Fruit fly (Drosophila melanogaster) ovary, adult (tissue): Measurements from ENCODE around the gene CG33483.

Experiments
- CG17801 ChIP-seq: fragments of 200-800 bp; optimal IDR thresholded peaks from 2 replicates; lab custom pipeline; 2019; ENCODE audit warnings: missing biosample characterization, mild to moderate bottlenecking, missing genetic modification characterization, moderate library complexity; ENCODE audit not compliant: partially characterized antibody

Gene CG33483

DNA sequence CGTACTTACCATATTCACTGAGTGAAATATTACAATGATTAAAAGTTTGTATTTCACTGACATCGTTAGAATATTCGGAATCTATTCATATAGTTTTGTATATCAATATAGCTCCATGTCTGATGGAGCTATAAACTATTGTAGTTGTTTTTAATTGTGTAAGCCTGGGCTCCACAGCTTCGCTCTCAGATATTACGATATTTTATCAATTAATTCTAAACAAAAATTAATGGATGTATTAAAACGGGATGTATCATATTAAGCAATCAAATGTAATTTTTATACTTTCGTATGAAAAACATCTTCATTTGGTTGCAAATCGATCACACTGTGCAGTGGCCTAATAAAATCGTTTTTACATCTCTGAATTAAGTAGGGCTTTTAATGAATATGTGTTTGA is at the start of gene CG33483:
CG33483 (minus strand) TSS at position 101 of the 400 bp plus-strand sequence.
- TF ChIP-seq CG17801, result no peak

DNA sequence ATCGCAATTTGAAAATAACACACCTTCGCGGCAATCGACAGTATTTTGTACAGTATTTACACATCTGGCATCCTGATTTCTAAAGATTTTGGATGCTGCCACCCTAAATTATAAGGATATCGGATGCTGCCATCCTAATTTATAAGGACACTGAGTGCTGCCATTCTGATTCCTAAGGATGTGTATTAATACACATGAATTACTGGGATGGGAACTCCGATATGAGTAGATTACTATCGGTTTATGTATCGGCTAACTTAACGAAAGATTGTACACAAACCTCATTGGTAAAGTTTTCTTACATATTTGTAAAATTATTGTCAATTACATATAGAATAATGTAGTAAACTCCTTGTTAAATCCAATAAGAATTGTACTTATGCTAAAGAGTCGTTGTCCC is 44.4 kb upstream of the CG33483 start:
- TF ChIP-seq CG17801, result no peak

DNA sequence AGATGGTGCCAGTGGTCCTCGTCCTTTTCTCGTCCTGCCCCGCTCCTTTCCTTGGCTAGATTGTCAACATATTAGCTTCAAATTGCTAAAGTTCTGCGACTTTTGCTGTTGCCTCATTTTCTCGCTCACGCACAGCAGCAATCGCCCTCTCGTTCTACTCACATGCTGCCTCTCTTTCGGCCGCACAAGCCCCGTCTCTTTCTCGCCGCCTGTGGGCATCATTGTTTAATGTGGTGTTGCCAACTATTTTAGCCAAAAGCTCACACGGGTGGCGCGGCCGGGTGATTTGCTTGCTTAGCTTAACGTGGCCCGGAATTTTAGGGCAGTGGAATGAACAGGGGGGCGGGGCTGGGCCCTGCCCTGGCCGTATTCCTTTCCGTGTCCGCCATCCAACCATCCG is 38.3 kb upstream of the CG33483 start:
- no peak for TF ChIP-seq CG17801

DNA sequence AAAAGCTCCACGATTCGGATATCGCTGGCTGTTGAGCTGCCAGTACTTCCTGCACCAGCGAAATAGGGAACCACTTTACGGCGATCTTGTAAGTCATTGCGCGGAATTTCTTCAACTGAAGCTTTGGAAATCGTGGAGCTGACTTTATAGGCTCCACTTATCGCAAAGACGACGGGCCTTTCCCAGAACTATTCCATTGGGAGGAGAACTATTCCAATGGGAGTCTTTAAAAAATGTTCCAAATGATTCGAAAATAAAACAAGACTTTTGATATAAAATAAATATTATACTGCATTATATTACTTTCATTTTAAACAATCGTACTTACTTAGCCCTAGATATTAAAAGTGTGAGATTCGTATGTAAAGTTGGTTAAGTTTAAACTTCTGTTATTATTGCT is 35.0 kb upstream of the CG33483 start, which contains the start of gene CG15550:
CG15550 (minus strand) TSS at position 101 of the 400 bp plus-strand sequence.
- no peak for TF ChIP-seq CG17801

DNA sequence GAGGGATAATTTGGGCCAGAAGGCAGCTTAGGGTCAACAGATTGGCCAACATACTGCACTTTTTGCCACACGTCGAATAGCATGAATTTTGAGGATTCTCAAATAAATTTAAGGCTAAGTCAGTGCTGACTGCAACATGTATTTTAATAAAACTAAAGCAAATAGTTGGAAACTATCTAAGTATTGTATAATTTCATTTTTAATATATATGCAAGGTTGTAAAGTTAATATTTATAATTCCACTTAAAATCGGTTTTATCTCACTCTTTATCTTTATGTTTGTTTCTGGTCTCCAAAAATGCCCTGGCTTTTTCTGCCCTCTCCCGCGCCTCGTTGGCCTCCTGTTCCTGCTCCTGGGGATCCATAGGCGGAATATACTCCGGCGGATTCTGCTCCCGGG is 34.4 kb upstream of the CG33483 start, which contains the start of gene CG15549:
CG15549 (minus strand) TSS at position 101 of the 400 bp plus-strand sequence.
- TF ChIP-seq CG17801, result no peak

DNA sequence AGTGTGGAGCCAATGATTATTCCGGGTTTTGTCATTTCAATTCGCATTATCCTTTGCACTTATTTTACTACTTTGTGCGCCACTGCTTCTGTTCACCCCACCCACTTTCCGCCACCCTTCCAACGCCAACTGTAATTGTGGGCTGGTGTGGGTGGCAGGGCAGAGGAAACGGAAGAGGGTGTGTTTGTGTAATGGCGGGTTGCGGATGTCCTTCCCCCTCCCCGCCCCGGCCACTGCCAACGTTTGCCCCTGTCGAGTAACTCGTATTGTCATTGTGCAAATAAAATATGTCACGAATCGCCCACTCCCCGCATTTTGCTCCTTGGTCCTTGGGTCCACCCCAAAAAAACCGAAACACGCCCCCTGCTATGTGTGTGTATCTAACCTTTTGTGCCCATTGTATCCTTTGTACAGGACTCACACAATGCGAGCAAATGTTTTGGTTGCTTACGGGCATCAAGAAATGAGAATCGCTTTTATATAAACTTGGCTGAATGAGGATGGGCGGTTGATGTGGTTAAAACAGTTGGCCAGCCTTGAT is 32.0 kb upstream of the CG33483 start:
- TF ChIP-seq CG17801, result no peak

DNA sequence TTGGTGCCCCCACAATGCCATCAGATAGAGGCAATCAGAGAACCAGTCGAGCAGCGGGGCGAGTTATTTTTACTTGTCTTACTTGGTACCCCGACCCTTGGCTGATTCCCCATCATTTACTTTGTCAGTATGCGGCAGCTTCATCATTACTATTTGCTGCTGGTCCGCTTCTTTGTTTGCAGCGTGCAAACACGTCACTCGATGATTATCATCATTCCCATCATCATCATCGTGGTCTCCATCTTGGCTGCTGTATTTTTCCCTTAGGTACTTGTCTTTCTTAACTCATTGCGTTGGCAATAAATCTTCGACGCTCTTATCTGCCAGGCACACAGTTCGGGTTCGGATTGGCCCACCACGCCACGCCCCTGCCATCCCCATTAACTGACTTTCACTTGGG is 30.1 kb upstream of the CG33483 start:
- TF ChIP-seq CG17801, result no peak

DNA sequence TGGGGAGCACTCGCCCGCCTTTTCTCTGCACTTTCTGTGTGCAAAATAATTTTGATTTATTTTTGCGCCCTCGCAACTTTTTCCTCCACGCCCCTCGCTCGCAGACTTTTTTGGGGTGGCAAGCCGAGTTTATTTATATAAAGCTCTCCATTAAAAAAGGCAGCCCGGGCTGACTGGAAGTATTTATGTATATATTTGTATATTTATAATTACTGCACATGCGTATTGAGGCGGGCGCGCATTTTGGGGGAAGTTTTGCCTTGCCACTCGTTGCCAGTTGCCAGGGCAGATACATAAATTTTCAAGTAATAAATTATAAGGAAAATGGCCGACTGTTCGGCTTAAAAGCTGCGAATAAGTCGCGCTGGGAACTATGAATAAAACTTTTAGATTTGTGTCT is 26.7 kb upstream of the CG33483 start:
- no peak for TF ChIP-seq CG17801

DNA sequence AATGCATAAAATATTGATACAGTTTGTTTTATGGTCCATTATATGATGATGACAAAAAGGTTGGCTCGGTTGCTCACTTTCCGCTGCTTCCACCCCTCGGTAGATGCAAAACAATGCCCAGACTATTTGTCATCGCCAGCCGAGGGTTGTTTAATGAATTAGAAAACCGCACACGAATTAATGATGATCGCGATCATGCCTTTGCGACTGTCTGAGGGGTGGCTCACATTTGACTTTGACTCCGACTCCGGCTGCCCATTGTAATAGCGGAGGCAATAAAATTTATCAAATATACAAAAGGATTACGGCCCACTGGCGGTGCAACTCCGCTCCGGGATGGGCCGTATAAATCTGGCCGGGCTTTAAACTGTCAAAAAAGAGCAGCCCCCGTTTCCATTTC is 24.1 kb upstream of the CG33483 start:
- no peak for TF ChIP-seq CG17801

DNA sequence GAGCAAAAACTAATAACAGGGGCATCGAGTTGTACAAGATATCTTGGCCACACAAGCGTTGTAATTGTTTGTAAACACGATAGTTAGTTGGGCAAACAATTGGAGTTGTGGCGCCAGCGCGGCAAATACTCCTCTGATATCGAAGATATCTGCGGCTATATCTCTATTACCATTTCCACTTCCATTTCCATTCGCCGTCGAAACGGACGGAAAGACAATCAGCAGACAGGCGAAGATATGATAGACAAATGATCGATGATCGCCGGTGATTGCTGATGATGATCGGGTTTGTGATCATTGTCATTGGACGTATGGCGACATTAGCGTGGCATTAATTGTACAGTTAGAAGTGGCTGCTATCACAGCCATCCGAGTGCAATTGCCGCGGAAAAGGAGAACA is 23.5 kb upstream of the CG33483 start:
- no peak for TF ChIP-seq CG17801

DNA sequence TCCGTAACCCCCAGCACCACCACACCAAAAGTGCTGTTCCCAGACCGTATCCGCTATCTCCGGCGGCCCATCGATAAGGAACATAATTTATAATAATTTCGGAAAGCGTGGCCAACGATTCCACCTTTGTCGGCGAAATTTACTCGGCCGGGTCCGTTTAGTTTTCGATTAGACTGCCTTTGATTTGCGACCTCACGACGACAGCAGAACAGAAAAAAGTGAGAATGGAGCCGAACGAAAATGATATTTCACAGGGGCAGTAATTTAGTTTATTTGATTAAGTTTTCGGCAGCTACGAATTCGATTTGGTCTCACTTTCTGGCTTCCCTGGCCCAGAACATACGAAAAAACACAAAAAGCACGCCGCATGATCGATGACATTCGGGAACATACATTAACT is 21.6 kb upstream of the CG33483 start:
- no peak for TF ChIP-seq CG17801

DNA sequence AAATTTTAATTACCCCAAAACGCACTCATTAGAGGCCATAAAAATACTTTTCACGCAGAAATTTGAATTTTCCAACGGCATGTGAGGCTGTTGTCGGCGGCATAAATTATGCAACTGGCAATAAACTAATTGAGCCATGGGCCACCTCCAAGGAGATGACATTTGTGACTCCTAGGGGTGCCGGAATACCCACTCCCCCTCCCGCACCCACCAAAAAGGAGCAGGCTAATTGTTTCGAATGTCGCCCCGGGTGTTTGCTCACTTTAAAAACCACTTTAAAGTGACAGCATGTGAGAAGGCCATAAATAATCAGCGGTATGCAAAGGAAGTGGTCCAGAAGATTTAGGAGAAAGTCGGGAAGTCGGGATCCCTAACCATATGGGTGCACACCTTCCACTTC is 20.5 kb upstream of the CG33483 start:
- TF ChIP-seq CG17801, result no peak

DNA sequence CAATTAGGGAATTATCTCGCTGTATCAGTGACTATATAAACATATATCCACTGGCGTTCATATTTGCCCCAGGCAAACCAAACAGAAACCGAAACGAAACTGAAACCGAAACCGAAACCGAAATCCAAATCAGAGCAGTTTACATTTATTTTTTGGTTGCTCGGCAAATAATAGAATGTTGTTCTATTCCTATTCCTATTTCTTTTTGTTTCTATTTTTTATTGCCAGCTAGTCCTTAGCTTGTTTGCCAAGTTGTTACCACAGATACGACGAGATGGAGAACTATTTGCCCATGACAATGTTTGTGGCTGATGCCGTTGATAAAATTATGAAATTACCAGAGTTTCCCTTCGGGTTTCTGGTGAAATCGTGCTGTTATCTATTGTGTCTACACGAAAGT is 16.9 kb upstream of the CG33483 start:
- no peak for TF ChIP-seq CG17801

DNA sequence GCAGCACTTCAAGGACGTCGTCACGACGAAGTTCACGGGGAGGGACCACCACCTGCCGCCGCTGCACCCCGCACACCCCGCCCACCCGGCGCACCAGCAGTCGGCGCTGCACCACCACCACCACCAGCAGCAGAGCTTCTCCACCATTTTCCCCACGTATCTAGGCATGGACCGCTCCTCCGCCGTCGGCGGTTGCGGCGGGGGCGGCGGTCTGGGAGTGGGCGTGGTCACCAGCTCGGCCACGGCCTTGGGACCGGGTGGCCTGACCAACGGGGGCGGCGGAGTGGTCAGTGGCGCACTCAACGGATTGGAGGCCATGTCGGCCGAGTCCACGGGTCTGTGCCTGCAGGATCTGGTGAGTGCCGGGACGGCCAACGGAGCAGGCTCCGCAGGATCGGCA is 14.1 kb upstream of the CG33483 start:
- no peak for TF ChIP-seq CG17801

DNA sequence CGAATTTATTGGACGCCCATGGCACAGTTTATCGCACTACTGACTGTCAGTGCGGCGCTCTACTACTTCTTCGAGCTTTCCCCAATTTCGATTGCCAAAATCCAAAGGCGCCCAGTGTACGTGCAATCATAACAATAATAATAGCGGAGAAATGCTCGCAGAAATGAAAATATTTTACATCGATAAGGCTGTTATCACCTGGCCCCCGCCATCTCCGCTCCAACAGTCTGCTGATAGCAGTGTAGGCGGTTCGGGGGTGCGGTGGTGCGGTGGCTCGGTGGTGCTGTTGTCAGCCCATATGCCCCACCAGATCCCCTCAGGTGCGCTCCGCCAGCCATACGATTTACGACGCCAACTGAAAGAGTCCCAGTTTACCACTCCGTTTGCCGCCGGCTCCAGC is 13.3 kb upstream of the CG33483 start:
- no peak for TF ChIP-seq CG17801

DNA sequence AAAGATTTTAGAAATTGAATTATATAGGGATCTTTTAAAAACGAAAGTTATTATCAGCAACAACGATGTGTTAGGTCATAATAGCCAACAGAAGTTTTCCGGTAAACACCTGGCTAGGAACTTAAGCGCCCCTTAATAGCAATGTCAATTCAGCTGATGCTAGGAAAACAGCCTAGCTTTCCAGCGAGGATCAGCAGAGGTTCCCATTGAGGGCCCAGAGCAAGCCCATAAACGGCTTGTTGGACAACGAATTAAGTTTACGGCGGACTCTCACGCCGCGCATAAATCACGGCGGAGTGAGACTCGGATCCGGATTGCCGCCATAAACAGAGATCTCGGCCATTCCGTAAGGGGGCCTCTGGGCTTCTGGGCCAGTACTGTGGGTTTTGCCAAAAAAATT is 11.7 kb upstream of the CG33483 start:
- TF ChIP-seq CG17801, result no peak

DNA sequence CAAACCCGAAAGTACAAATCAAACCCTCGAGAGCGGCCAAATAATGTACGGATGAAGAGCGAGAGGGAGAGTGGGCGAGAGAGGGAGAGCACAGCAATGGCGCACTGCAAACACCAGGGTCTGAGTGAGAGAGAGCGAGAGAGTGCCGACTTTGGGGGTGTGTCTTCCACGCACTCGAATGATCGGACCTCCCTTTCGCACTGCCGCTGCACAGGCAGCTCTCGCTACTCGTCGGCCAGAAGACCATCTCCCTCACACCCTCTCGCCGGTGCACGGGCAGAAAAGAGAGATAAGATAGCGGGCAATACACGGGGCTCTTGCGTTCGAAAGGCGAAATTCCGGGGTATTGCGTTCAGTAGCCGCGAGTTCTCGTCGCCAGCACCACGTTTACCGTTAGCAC is 10.4 kb upstream of the CG33483 start, which contains the start of gene Ptx1:
Ptx1 (plus strand) TSS at position 353 of the 400 bp plus-strand sequence.
- TF ChIP-seq CG17801, result no peak

DNA sequence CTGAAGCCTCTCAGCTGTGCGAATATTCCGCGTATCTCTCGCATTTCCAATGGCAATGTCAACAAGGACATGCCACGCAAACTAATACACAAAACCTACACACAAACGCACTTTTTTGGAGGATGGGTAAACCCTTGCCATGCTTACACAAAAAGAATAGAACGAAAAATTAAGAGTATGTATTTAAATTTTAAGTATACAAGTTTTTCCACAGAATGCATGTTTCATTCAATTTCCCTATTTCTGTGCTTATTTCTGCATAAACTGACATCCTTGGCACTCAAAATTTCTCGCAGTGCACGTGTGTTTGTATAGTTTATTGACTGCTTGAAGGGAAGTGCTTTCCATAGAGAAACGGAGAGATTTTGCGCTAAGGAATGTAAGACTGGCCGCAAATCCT is 7.9 kb upstream of the CG33483 start:
- no peak for TF ChIP-seq CG17801

DNA sequence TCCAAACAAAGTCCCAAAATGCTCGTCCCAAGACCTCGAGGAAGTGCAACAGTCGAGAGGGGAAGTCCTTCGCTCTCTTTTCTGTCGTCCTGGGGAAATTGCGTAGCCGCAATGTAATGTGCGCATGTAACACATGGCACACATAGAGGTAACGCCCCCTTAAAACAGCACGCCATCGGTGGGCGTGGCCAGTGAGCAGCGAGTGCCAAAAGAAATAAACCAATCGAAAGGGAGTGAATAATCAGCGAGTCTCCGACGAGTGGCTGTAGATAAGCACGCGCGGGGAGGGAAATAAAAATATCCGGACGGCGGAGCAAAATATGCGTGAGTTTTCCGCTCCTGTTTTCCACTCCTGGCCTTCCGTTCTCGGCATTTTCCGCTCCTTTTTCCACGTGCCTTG is 7.1 kb upstream of the CG33483 start:
- no peak for TF ChIP-seq CG17801
